Fruit fly (Drosophila melanogaster) whole organism, pupa: ENCODE results near the gene Mf.

Source experiments
- CG12605 ChIP-seq: fragments of 200-800 bp; sonication (Bioruptor generic); IDR thresholded peaks from 2 replicates; pipeline ENCODE4 v1.3.6; 2022; ENCODE audit warnings: missing biosample characterization, missing genetic modification characterization
- CG14655 ChIP-seq: fragments of 200-800 bp; sonication (Bioruptor generic); optimal IDR thresholded peaks from 3 replicates; lab custom pipeline; 2017; ENCODE audit warnings: mild to moderate bottlenecking, missing biosample characterization, missing genetic modification reagents, missing genetic modification characterization
- CG15710 ChIP-seq: fragments of 200-800 bp; sonication (Bioruptor generic); optimal IDR thresholded peaks from 2 replicates; lab custom pipeline; 2018; ENCODE audit warnings: missing biosample characterization, mild to moderate bottlenecking, missing genetic modification characterization, moderate library complexity
- CG17806 ChIP-seq: fragments of 200-800 bp; sonication (Bioruptor generic); optimal IDR thresholded peaks from 2 replicates; lab custom pipeline; 2018; ENCODE audit warnings: missing biosample characterization, mild to moderate bottlenecking, missing genetic modification characterization, moderate library complexity
- CG32121 ChIP-seq: fragments of 200-800 bp; sonication (Bioruptor generic); IDR thresholded peaks from 2 replicates; pipeline ENCODE4 v1.3.6; 2022; ENCODE audit warnings: missing biosample characterization, missing genetic modification characterization
- CG8159 ChIP-seq: fragments of 200-800 bp; sonication (Bioruptor generic); optimal IDR thresholded peaks from 3 replicates; lab custom pipeline; 2018; ENCODE audit warnings: missing biosample characterization, mild to moderate bottlenecking, missing genetic modification characterization, moderate library complexity
- EcR ChIP-seq: fragments of 200-800 bp; sonication (Bioruptor generic); optimal IDR thresholded peaks from 3 replicates; lab custom pipeline; 2019; ENCODE audit warnings: missing biosample characterization, missing genetic modification characterization, mild to moderate bottlenecking, moderate library complexity, missing genetic modification reagents
- Pif1A ChIP-seq: fragments of 200-800 bp; sonication (Bioruptor generic); optimal IDR thresholded peaks from 3 replicates; lab custom pipeline; 2016; ENCODE audit warnings: missing biosample characterization, missing genetic modification characterization
- Pif1B ChIP-seq: fragments of 200-800 bp; sonication (Bioruptor generic); optimal IDR thresholded peaks from 3 replicates; lab custom pipeline; 2016; ENCODE audit warnings: missing biosample characterization, missing genetic modification characterization
- Snoo ChIP-seq: fragments of 200-800 bp; sonication (Bioruptor generic); optimal IDR thresholded peaks from 3 replicates; lab custom pipeline; 2017; ENCODE audit warnings: missing biosample characterization, mild to moderate bottlenecking, missing genetic modification characterization, inconsistent platforms
- gl ChIP-seq: fragments of 200-800 bp; sonication (Bioruptor generic); optimal IDR thresholded peaks from 2 replicates; lab custom pipeline; 2018; ENCODE audit warnings: missing biosample characterization, mild to moderate bottlenecking, missing genetic modification characterization

DNA sequence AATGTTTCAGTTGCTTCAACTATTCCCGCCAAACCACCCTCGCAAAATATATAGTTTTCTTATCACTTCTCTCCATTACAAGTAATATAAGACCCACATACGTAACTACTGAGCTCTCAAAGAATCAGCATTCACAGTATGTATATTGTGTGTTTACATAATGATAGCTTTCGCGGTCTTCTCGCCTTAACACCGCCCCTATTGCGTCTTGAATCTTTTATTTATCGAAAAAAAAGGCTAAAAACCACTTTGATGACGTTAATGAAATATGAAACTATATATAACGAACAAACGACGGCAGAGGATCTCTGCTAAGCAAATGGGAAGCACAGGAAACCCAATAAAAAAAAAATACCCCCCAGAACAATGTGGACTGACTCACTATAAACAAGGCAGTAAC lies 16.1 kb upstream of the Mf start:
- TF ChIP-seq CG12605 (GFP tag; lab: Robert Waterston, UW) (no peak), Pif1A (GFP tag; lab: Kevin White, UChicago) (no peak), Pif1B (GFP tag; lab: Kevin White, UChicago) (no peak), gl (tag; lab: Kevin White, UChicago) (peak; percentile 6), CG8159 (no peak), EcR (no peak), CG15710 (tag; lab: Kevin White, UChicago) (no peak), CG14655 (GFP tag; lab: Kevin White, UChicago) (no peak), CG17806 (tag; lab: Kevin White, UChicago) (no peak), CG32121 (GFP tag; lab: Robert Waterston, UW) (no peak), Snoo (no peak)
